Worm (Caenorhabditis elegans): ENCODE results near the gene C44C10.12.

- TF ChIP-seq ama-1 (optimal IDR thresholded peaks at IDR 0.05), result no peak
- TF ChIP-seq ceh-13 (GFP tag; optimal IDR thresholded peaks at IDR 0.05), result no peak
- no peak for TF ChIP-seq pes-1 (GFP tag; IDR thresholded peaks at IDR 0.05)
- no peak for TF ChIP-seq hmbx-1 (tag; optimal IDR thresholded peaks at IDR 0.05)
- no peak for TF ChIP-seq ceh-36 (tag; optimal IDR thresholded peaks at IDR 0.05)
Observed at ce11 chrX:11711437-11712080, 14.8 kb downstream of the C44C10.12 start.
